Fruit fly (Drosophila melanogaster): ENCODE data around the gene poe.

poe gene

dm6 chr2L:8081640-8082485, 10.4 kb upstream of the poe start (continued):
- TF ChIP-seq Max (GFP tag; optimal IDR thresholded peaks at IDR 0.05) (peak; percentile 54), H2.0 (GFP tag; IDR thresholded peaks at IDR 0.05) (peak; percentile 80), crc (GFP tag; optimal IDR thresholded peaks at IDR 0.05) (no peak), CG18619 (GFP tag; optimal IDR thresholded peaks at IDR 0.05) (peak; percentile 82), CG8281 (tag; optimal IDR thresholded peaks at IDR 0.05) (peak; percentile 12), Camta (GFP tag; optimal IDR thresholded peaks at IDR 0.05) (peak; percentile 13), CG18764 (GFP tag; optimal IDR thresholded peaks at IDR 0.05) (no peak), ash1 (GFP tag; optimal IDR thresholded peaks at IDR 0.05) (no peak), trem (tag; optimal IDR thresholded peaks at IDR 0.05) (peak; percentile 67), CG2889 (GFP tag; IDR thresholded peaks at IDR 0.05) (0 out of 3 replicates have a peak, but pooled peaks have one; percentile 44), CG12155 (GFP tag; optimal IDR thresholded peaks at IDR 0.05) (peak; percentile 68), CG11456 (GFP tag; IDR thresholded peaks at IDR 0.05) (peak; percentile 78; the same call in 2 of the 3 replicates), crol (GFP tag; IDR thresholded peaks at IDR 0.05) (peak; percentile 42; the same call in 1 of the 2 replicates), CG10431 (GFP tag; optimal IDR thresholded peaks at IDR 0.05) (peak; percentile 23), NFAT (GFP tag; IDR thresholded peaks at IDR 0.05) (no peak), pzg (GFP tag; optimal IDR thresholded peaks at IDR 0.05) (no peak), CHES-1-like (GFP tag; optimal IDR thresholded peaks at IDR 0.05) (peak; percentile 22), CG8089 (GFP tag; optimal IDR thresholded peaks at IDR 0.05) (peak; percentile 8), schlank (tag; optimal IDR thresholded peaks at IDR 0.05) (peak; percentile 38), CG9876 (GFP tag; optimal IDR thresholded peaks at IDR 0.05) (no peak)

DNA sequence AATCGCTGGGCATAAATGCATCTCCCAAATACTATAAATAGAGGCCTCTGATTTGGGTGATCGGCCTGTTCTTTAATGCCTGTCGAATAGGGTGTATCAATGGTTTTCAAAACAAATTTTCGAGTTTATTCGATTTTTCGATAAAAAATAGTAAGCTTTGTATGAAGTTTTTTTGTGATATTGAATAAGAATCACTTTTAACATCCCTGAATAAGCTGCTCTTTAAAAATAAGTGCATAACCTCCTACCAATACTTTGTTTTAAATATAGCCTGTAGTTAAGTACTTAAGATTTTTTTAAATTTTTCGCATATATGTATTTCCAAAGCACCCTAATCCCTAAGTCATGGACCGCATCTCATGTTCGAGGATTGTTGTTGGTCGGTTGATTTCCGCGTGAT, 9.2 kb upstream of the poe start:
- TF ChIP-seq CG15073 (GFP tag; optimal IDR thresholded peaks at IDR 0.05) (no peak), sens-2 (GFP tag; IDR thresholded peaks at IDR 0.05) (no peak), Dll (GFP tag; IDR thresholded peaks at IDR 0.05; ENCODE audit: partially characterized antibody) (no peak), CG3726 (GFP tag; IDR thresholded peaks at IDR 0.05) (no peak), CG12391 (tag; optimal IDR thresholded peaks at IDR 0.05) (peak; percentile 72), Poxn (GFP tag; IDR thresholded peaks at IDR 0.05) (no peak), zen (tag; optimal IDR thresholded peaks at IDR 0.05) (no peak), CG14050 (GFP tag; IDR thresholded peaks at IDR 0.05) (no peak), CG10543 (GFP tag; optimal IDR thresholded peaks at IDR 0.05) (no peak), CG17361 (GFP tag; IDR thresholded peaks at IDR 0.05) (no peak), fd102C (GFP tag; optimal IDR thresholded peaks at IDR 0.05) (no peak), hbn (GFP tag; IDR thresholded peaks at IDR 0.05; ENCODE audit: partially characterized antibody) (no peak), CG31388 (GFP tag; optimal IDR thresholded peaks at IDR 0.05) (no peak), sisA (GFP tag; IDR thresholded peaks at IDR 0.05) (no peak), CG9609 (GFP tag; optimal IDR thresholded peaks at IDR 0.05) (no peak), chif (GFP tag; optimal IDR thresholded peaks at IDR 0.05) (peak in 1 of 2 experiments; percentile 18), CG5953 (GFP tag; IDR thresholded peaks at IDR 0.05) (no peak), vnd (GFP tag; IDR thresholded peaks at IDR 0.05; ENCODE audit: partially characterized antibody) (no peak), CG1233 (GFP tag; optimal IDR thresholded peaks at IDR 0.05) (no peak), cad (GFP tag; optimal IDR thresholded peaks at IDR 0.05) (no peak), otp (GFP tag; IDR thresholded peaks at IDR 0.05) (no peak), Myb (GFP tag; optimal IDR thresholded peaks at IDR 0.05) (no peak), Hr39 (optimal IDR thresholded peaks at IDR 0.05) (no peak), Asciz (GFP tag; optimal IDR thresholded peaks at IDR 0.05) (no peak), ERR (GFP tag; optimal IDR thresholded peaks at IDR 0.05) (no peak), shn (GFP tag; optimal IDR thresholded peaks at IDR 0.05) (no peak), hb (GFP tag; IDR thresholded peaks at IDR 0.05; ENCODE audit: partially characterized antibody) (no peak), CG10654 (GFP tag; optimal IDR thresholded peaks at IDR 0.05) (no peak), ara (GFP tag; IDR thresholded peaks at IDR 0.05) (no peak), MBD-R2 (GFP tag; IDR thresholded peaks at IDR 0.05) (no peak), salm (tag; optimal IDR thresholded peaks at IDR 0.05) (no peak)
